Fruit fly (Drosophila melanogaster) whole organism, embryonic: ENCODE results near the gene CG13074.
A peak's percentile ranks its signal among the peaks of the same experiment; 100 is the strongest.

Source experiments
- Aef1 ChIP-seq: fragments of 200-800 bp; sonication (Bioruptor generic); IDR thresholded peaks from 3 replicates; pipeline ENCODE4 v1.3.6; 2022; ENCODE audit warnings: missing biosample characterization, missing genetic modification characterization
- Asciz ChIP-seq: fragments of 200-800 bp; sonication (Bioruptor generic); optimal IDR thresholded peaks from 2 replicates; lab custom pipeline; 2017; ENCODE audit warnings: missing biosample characterization, mild to moderate bottlenecking, missing genetic modification characterization, missing genetic modification reagents
- B-H2 ChIP-seq: fragments of 200-800 bp; sonication (Bioruptor generic); optimal IDR thresholded peaks from 2 replicates; lab custom pipeline; 2018; ENCODE audit warnings: missing biosample characterization, mild to moderate bottlenecking, missing genetic modification characterization
- BEAF-32 ChIP-seq: fragments of 200-800 bp; sonication (Bioruptor generic); optimal IDR thresholded peaks from 3 replicates; lab custom pipeline; 2017; ENCODE audit warnings: missing biosample characterization, missing genetic modification characterization, mild to moderate bottlenecking, moderate library complexity, missing genetic modification reagents
- CG10366 ChIP-seq: fragments of 200-800 bp; sonication (Bioruptor generic); IDR thresholded peaks from 2 replicates; pipeline ENCODE4 v1.3.6; 2022; ENCODE audit warnings: missing biosample characterization, missing genetic modification characterization
- CG11456 ChIP-seq: fragments of 200-800 bp; sonication (Bioruptor generic); IDR thresholded peaks from 3 replicates; pipeline ENCODE4 v1.3.6; 2022; ENCODE audit warnings: missing biosample characterization, missing genetic modification characterization
- CG12155 ChIP-seq: fragments of 200-800 bp; sonication (Bioruptor generic); optimal IDR thresholded peaks from 3 replicates; lab custom pipeline; 2016; ENCODE audit warnings: missing biosample characterization, missing genetic modification characterization
- CG17359 ChIP-seq: fragments of 200-800 bp; sonication (Bioruptor generic); optimal IDR thresholded peaks from 3 replicates; lab custom pipeline; 2018; ENCODE audit warnings: missing biosample characterization, mild to moderate bottlenecking, missing genetic modification characterization, moderate library complexity
- CG2116 ChIP-seq: fragments of 200-800 bp; sonication (Bioruptor generic); optimal IDR thresholded peaks from 3 replicates; lab custom pipeline; 2018; ENCODE audit warnings: missing biosample characterization, mild to moderate bottlenecking, missing genetic modification characterization
- CG2202 ChIP-seq: fragments of 200-800 bp; sonication (Bioruptor generic); optimal IDR thresholded peaks from 2 replicates; lab custom pipeline; 2018; ENCODE audit warnings: missing biosample characterization, mild to moderate bottlenecking, missing genetic modification characterization
- CG2712 ChIP-seq: fragments of 200-800 bp; optimal IDR thresholded peaks from 3 replicates; lab custom pipeline; 2019; ENCODE audit warnings: missing biosample characterization, mild to moderate bottlenecking, missing genetic modification characterization, moderate library complexity
- CG30431 ChIP-seq: fragments of 200-800 bp; sonication (Bioruptor generic); optimal IDR thresholded peaks from 2 replicates; lab custom pipeline; 2017; ENCODE audit warnings: missing biosample characterization, missing genetic modification characterization
- CG31388 ChIP-seq: fragments of 200-800 bp; sonication (Bioruptor generic); optimal IDR thresholded peaks from 2 replicates; lab custom pipeline; 2016; ENCODE audit warnings: missing biosample characterization, missing genetic modification characterization
- CG3281 ChIP-seq: fragments of 200-800 bp; sonication (Bioruptor generic); optimal IDR thresholded peaks from 3 replicates; lab custom pipeline; 2017; ENCODE audit warnings: missing biosample characterization, mild to moderate bottlenecking, missing genetic modification characterization
- CG34376 ChIP-seq: fragments of 200-800 bp; sonication (Bioruptor generic); optimal IDR thresholded peaks from 2 replicates; lab custom pipeline; 2018; ENCODE audit warnings: missing biosample characterization, mild to moderate bottlenecking, missing genetic modification characterization
- CG6175 ChIP-seq: fragments of 200-800 bp; sonication (Bioruptor generic); IDR thresholded peaks from 3 replicates; pipeline ENCODE4 v1.3.6; 2022; ENCODE audit warnings: missing biosample characterization, missing genetic modification characterization
- CG6272 ChIP-seq: fragments of 200-800 bp; sonication (Bioruptor generic); IDR thresholded peaks from 2 replicates; pipeline ENCODE4 v1.3.6; 2022; ENCODE audit warnings: missing biosample characterization, missing genetic modification characterization
- CG7556 ChIP-seq: fragments of 200-800 bp; sonication (Bioruptor generic); optimal IDR thresholded peaks from 2 replicates; lab custom pipeline; 2017; ENCODE audit warnings: missing biosample characterization, mild to moderate bottlenecking, missing genetic modification characterization
- CG8924 ChIP-seq: fragments of 200-800 bp; optimal IDR thresholded peaks from 3 replicates; lab custom pipeline; 2019; ENCODE audit warnings: missing biosample characterization, mild to moderate bottlenecking, missing genetic modification characterization, moderate library complexity
- Camta ChIP-seq: fragments of 200-800 bp; sonication (Bioruptor generic); optimal IDR thresholded peaks from 2 replicates; lab custom pipeline; 2016; ENCODE audit warnings: missing biosample characterization, missing genetic modification characterization
- CoRest ChIP-seq: fragments of 200-800 bp; sonication (Bioruptor generic); optimal IDR thresholded peaks from 3 replicates; lab custom pipeline; 2018; ENCODE audit warnings: missing biosample characterization, mild to moderate bottlenecking, missing genetic modification characterization, moderate library complexity
- D19B ChIP-seq: fragments of 200-800 bp; sonication (Bioruptor generic); optimal IDR thresholded peaks from 2 replicates; lab custom pipeline; 2017; ENCODE audit warnings: missing biosample characterization, mild to moderate bottlenecking, missing genetic modification characterization
- Fer2 ChIP-seq: fragments of 200-800 bp; sonication (Bioruptor generic); optimal IDR thresholded peaks from 2 replicates; lab custom pipeline; 2018; ENCODE audit warnings: missing biosample characterization, mild to moderate bottlenecking, missing genetic modification characterization, moderate library complexity
- Gug ChIP-seq: fragments of 200-800 bp; sonication (Bioruptor generic); IDR thresholded peaks from 4 replicates; pipeline ENCODE4 v1.3.6; 2022; ENCODE audit warnings: missing biosample characterization, missing genetic modification characterization
- HLH3B ChIP-seq: fragments of 200-800 bp; sonication (Bioruptor generic); IDR thresholded peaks from 2 replicates; pipeline ENCODE4 v1.3.6; 2022; ENCODE audit warnings: missing biosample characterization, missing genetic modification characterization
- Hsf ChIP-seq: fragments of 200-800 bp; sonication (Bioruptor generic); optimal IDR thresholded peaks from 3 replicates; lab custom pipeline; 2016; ENCODE audit warnings: missing biosample characterization, missing genetic modification characterization
- Max ChIP-seq: fragments of 200-800 bp; sonication (Bioruptor generic); optimal IDR thresholded peaks from 2 replicates; lab custom pipeline; 2016; ENCODE audit warnings: missing biosample characterization, mild to moderate bottlenecking, missing genetic modification characterization
- NfI ChIP-seq: fragments of 200-800 bp; sonication (Bioruptor generic); optimal IDR thresholded peaks from 3 replicates; lab custom pipeline; 2018; ENCODE audit warnings: missing biosample characterization, mild to moderate bottlenecking, missing genetic modification characterization, moderate library complexity
- Scr ChIP-seq: fragments of 200-800 bp; sonication (Bioruptor generic); IDR thresholded peaks from 2 replicates; pipeline ENCODE4 v1.3.6; 2022; ENCODE audit warnings: missing biosample characterization, missing genetic modification characterization; ENCODE audit not compliant: partially characterized antibody
- TFAM ChIP-seq: fragments of 200-800 bp; sonication (Bioruptor generic); optimal IDR thresholded peaks from 2 replicates; lab custom pipeline; 2017; ENCODE audit warnings: missing biosample characterization, missing genetic modification characterization, inconsistent platforms
- Taf1 ChIP-seq: fragments of 200-800 bp; sonication (Bioruptor generic); IDR thresholded peaks from 2 replicates; pipeline ENCODE4 v1.3.6; 2022; ENCODE audit warnings: missing biosample characterization, missing genetic modification characterization
- Vsx1 ChIP-seq: fragments of 200-800 bp; sonication (Bioruptor generic); optimal IDR thresholded peaks from 2 replicates; lab custom pipeline; 2017; ENCODE audit warnings: missing biosample characterization, mild to moderate bottlenecking, missing genetic modification characterization, missing genetic modification reagents
- al ChIP-seq: fragments of 200-800 bp; sonication (Bioruptor generic); IDR thresholded peaks from 2 replicates; pipeline ENCODE4 v1.3.6; 2022; ENCODE audit warnings: missing biosample characterization, missing genetic modification characterization
- bcd ChIP-seq: fragments of 200-800 bp; sonication (Bioruptor generic); optimal IDR thresholded peaks from 2 replicates; lab custom pipeline; 2017; ENCODE audit warnings: missing biosample characterization, mild to moderate bottlenecking, missing genetic modification characterization
- chn ChIP-seq: fragments of 200-800 bp; sonication (Bioruptor generic); optimal IDR thresholded peaks from 2 replicates; lab custom pipeline; 2016; ENCODE audit warnings: missing biosample characterization, missing genetic modification characterization
- crp ChIP-seq, 2 experiments: fragments of 200-800 bp; sonication (Bioruptor generic); optimal IDR thresholded peaks; 2 replicates in 1 of 2; 3 replicates in 1 of 2; lab custom pipeline; 2017; ENCODE audit warnings: missing biosample characterization in 2 of 2, missing genetic modification characterization in 2 of 2, mild to moderate bottlenecking in 1 of 2, moderate library complexity in 1 of 2
- dmrt11E ChIP-seq: fragments of 200-800 bp; sonication (Bioruptor generic); optimal IDR thresholded peaks from 3 replicates; lab custom pipeline; 2018; ENCODE audit warnings: missing biosample characterization, mild to moderate bottlenecking, missing genetic modification characterization, moderate library complexity
- dmrt99B ChIP-seq: fragments of 200-800 bp; sonication (Bioruptor generic); optimal IDR thresholded peaks from 2 replicates; lab custom pipeline; 2018; ENCODE audit warnings: missing biosample characterization, mild to moderate bottlenecking, missing genetic modification characterization, moderate library complexity
- ems ChIP-seq: fragments of 200-800 bp; sonication (Bioruptor generic); optimal IDR thresholded peaks from 3 replicates; lab custom pipeline; 2016; ENCODE audit warnings: missing biosample characterization, missing genetic modification characterization
- eve ChIP-seq, 2 experiments: fragments of >200 bp; optimal IDR thresholded peaks; 2 replicates each; lab custom pipeline; 2017; ENCODE audit warnings: missing biosample characterization in 2 of 2, missing genetic modification characterization in 2 of 2
- grau ChIP-seq: fragments of 200-800 bp; optimal IDR thresholded peaks from 3 replicates; lab custom pipeline; 2019; ENCODE audit warnings: missing biosample characterization, mild to moderate bottlenecking, missing genetic modification characterization, moderate library complexity
- grn ChIP-seq: fragments of 200-800 bp; sonication (Bioruptor generic); optimal IDR thresholded peaks from 3 replicates; lab custom pipeline; 2017; ENCODE audit warnings: missing biosample characterization, missing genetic modification characterization
- her ChIP-seq: fragments of 200-800 bp; sonication (Bioruptor generic); optimal IDR thresholded peaks from 2 replicates; lab custom pipeline; 2016; ENCODE audit warnings: missing biosample characterization, missing genetic modification characterization
- lilli ChIP-seq: fragments of 200-800 bp; sonication (Bioruptor generic); optimal IDR thresholded peaks from 3 replicates; lab custom pipeline; 2016; ENCODE audit warnings: missing biosample characterization, missing genetic modification characterization
- mld ChIP-seq: fragments of 200-800 bp; sonication (Bioruptor generic); IDR thresholded peaks from 3 replicates; pipeline ENCODE4 v1.3.6; 2022; ENCODE audit warnings: missing biosample characterization, missing genetic modification characterization; ENCODE audit not compliant: partially characterized antibody
- org-1 ChIP-seq: fragments of 200-800 bp; sonication (Bioruptor generic); optimal IDR thresholded peaks from 2 replicates; lab custom pipeline; 2017; ENCODE audit warnings: missing biosample characterization, missing genetic modification characterization
- peb ChIP-seq: fragments of 200-800 bp; sonication (Bioruptor generic); IDR thresholded peaks from 2 replicates; pipeline ENCODE4 v1.3.6; 2022; ENCODE audit warnings: missing biosample characterization, missing genetic modification characterization
- phol ChIP-seq: fragments of 200-800 bp; sonication (Bioruptor generic); optimal IDR thresholded peaks from 3 replicates; lab custom pipeline; 2018; ENCODE audit warnings: missing biosample characterization, mild to moderate bottlenecking, missing genetic modification characterization, moderate library complexity
- pros ChIP-seq: fragments of 200-800 bp; sonication (Bioruptor generic); optimal IDR thresholded peaks from 3 replicates; lab custom pipeline; 2019; ENCODE audit warnings: missing biosample characterization, mild to moderate bottlenecking, missing genetic modification characterization, moderate library complexity
- slou ChIP-seq: fragments of 200-800 bp; sonication (Bioruptor generic); optimal IDR thresholded peaks from 3 replicates; lab custom pipeline; 2016; ENCODE audit warnings: missing biosample characterization, missing genetic modification characterization
- stwl ChIP-seq: fragments of 200-800 bp; sonication (Bioruptor generic); optimal IDR thresholded peaks from 3 replicates; lab custom pipeline; 2018; ENCODE audit warnings: missing biosample characterization, mild to moderate bottlenecking, missing genetic modification characterization, moderate library complexity

Gene CG13074

dm6 chr3L:16146539-16146934 is 49.2 kb upstream of the CG13074 start (continued):
- no peak for TF ChIP-seq mld
- TF ChIP-seq her = no peak
- 0 out of 2 replicates have a peak, but pooled peaks have one; percentile 11 for TF ChIP-seq HLH3B (GFP tag; lab: Robert Waterston, UW)
- peak; percentile 44 for TF ChIP-seq CoRest (tag; lab: Kevin White, UChicago)
- TF ChIP-seq CG6272 (GFP tag; lab: Robert Waterston, UW) = no peak
- TF ChIP-seq D19B = peak; percentile 12
- peak; percentile 36 for TF ChIP-seq lilli
- peak; percentile 49 for TF ChIP-seq bcd (GFP tag; lab: Kevin White, UChicago)
- TF ChIP-seq grn (GFP tag; lab: Kevin White, UChicago) = no peak
- peak; percentile 43 for TF ChIP-seq CG2712
- no peak for TF ChIP-seq CG11456 (GFP tag; lab: Robert Waterston, UW)
- peak; percentile 19 for TF ChIP-seq Fer2 (tag; lab: Kevin White, UChicago)
- no peak for TF ChIP-seq TFAM (GFP tag; lab: Kevin White, UChicago)
- TF ChIP-seq BEAF-32 (GFP tag; lab: Kevin White, UChicago) = no peak
- TF ChIP-seq pros (GFP tag; lab: Kevin White, UChicago) = no peak
- no peak for TF ChIP-seq dmrt11E (tag; lab: Kevin White, UChicago)
- peak; percentile 43 for TF ChIP-seq NfI
- TF ChIP-seq CG7556 (GFP tag; lab: Kevin White, UChicago) = peak; percentile 39
- TF ChIP-seq eve (GFP tag; optimal IDR thresholded peaks at IDR 0.05; lab: Kevin White, UChicago) = peak in 1 of 2 experiments; percentile 22
- peak; percentile 91 for TF ChIP-seq grau (tag; lab: Kevin White, UChicago)
- TF ChIP-seq CG10366 (GFP tag; lab: Robert Waterston, UW) = no peak
- peak; percentile 16 for TF ChIP-seq CG34376 (GFP tag; lab: Kevin White, UChicago)
- peak; percentile 23 for TF ChIP-seq Hsf (GFP tag; lab: Kevin White, UChicago)
- no peak for TF ChIP-seq slou (GFP tag; lab: Kevin White, UChicago)
- TF ChIP-seq stwl = no peak
- TF ChIP-seq crp (GFP tag; optimal IDR thresholded peaks at IDR 0.05; lab: Kevin White, UChicago) = no peak
- peak; percentile 19 for TF ChIP-seq B-H2 (GFP tag; lab: Kevin White, UChicago)
- no peak for TF ChIP-seq CG30431
- peak; percentile 63 for TF ChIP-seq al
- no peak for TF ChIP-seq Max (GFP tag; lab: Kevin White, UChicago)
- peak; percentile 27 for TF ChIP-seq Vsx1 (GFP tag; lab: Kevin White, UChicago)
- peak; percentile 7 for TF ChIP-seq Asciz
- peak; percentile 18 for TF ChIP-seq CG17359 (tag; lab: Kevin White, UChicago)
- no peak for TF ChIP-seq Camta
- TF ChIP-seq CG12155 (GFP tag; lab: Kevin White, UChicago) = peak; percentile 49
- TF ChIP-seq Taf1 (GFP tag; lab: Robert Waterston, UW) = 0 out of 2 replicates have a peak, but pooled peaks have one; percentile 28
- peak; percentile 53 for TF ChIP-seq CG3281
- peak; percentile 39 for TF ChIP-seq dmrt99B (tag; lab: Kevin White, UChicago)
- 0 out of 4 replicates have a peak, but pooled peaks have one; percentile 13 for TF ChIP-seq Gug
- no peak for TF ChIP-seq chn (GFP tag; lab: Kevin White, UChicago)
- no peak for TF ChIP-seq CG2202 (tag; lab: Kevin White, UChicago)
- TF ChIP-seq CG8924 (tag; lab: Kevin White, UChicago) = peak; percentile 6
- TF ChIP-seq Scr = no peak
- TF ChIP-seq Aef1 (GFP tag; lab: Robert Waterston, UW) = no peak
- no peak for TF ChIP-seq ems (GFP tag; lab: Kevin White, UChicago)
- no peak for TF ChIP-seq CG2116 (GFP tag; lab: Kevin White, UChicago)
- no peak for TF ChIP-seq peb (GFP tag; lab: Robert Waterston, UW)
- no peak for TF ChIP-seq CG31388
- peak; percentile 14 for TF ChIP-seq phol (tag; lab: Kevin White, UChicago)
- TF ChIP-seq org-1 (GFP tag; lab: Kevin White, UChicago) = no peak
- no peak for TF ChIP-seq CG6175 (GFP tag; lab: Robert Waterston, UW)
